Fruit fly (Drosophila melanogaster) whole organism: ENCODE data around the gene CG7888.

Source experiments
- CG8478 ChIP-seq: fragments of >200 bp; optimal IDR thresholded peaks from 2 replicates; lab custom pipeline; 2018; ENCODE audit warnings: inconsistent platforms
- EcR ChIP-seq, 2 experiments: fragments of >200 bp; optimal IDR thresholded peaks; 2 replicates each; lab custom pipeline; 2017; ENCODE audit warnings: missing biosample characterization in 2 of 2, missing genetic modification characterization in 2 of 2, missing genetic modification reagents in 2 of 2
- pan ChIP-seq: fragments of >200 bp; optimal IDR thresholded peaks from 2 replicates; lab custom pipeline; 2017
- usp ChIP-seq: fragments of >200 bp; optimal IDR thresholded peaks from 2 replicates; lab custom pipeline; 2017; ENCODE audit warnings: missing biosample characterization, missing genetic modification characterization, mixed read lengths

DNA sequence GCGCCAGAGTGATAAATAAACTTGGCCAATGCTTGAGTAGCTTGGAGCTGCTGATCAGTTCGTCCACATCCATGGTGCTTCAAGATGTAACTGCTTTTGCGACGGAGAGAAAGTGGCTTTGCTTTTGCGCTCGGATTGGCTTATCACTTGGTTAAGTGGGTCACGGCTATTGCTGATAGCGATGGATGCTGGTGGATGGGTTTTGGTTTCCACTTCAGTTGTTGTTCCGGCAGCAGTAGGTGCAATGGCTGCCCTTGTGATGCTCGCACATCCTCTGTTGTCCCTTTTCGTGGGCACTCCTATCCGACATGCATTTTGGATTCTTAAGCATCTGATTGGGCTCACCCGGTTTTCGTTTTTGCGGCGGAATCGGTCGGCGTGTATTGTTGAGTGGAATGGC, 40.4 kb downstream of the CG7888 start:
- TF ChIP-seq CG8478 (lab: Kevin White, UChicago) (no peak), pan (no peak), usp (GFP tag; lab: Kevin White, UChicago) (no peak), EcR (GFP tag; optimal IDR thresholded peaks at IDR 0.05; lab: Kevin White, UChicago) (no peak)
